Worm (Caenorhabditis elegans) whole organism, L1 larva: ENCODE results near the gene R53.5.

ENCODE experiments used
- F16B12.6 ChIP-seq: fragments of 150-350 bp; optimal IDR thresholded peaks from 2 replicates; lab custom pipeline; 2014; ENCODE audit warnings: missing biosample characterization, missing genetic modification characterization
- alr-1 ChIP-seq: fragments of 200-800 bp; sonication (Bioruptor generic); optimal IDR thresholded peaks from 2 replicates; lab custom pipeline; 2018; ENCODE audit warnings: borderline replicate concordance, mild to moderate bottlenecking, missing genetic modification characterization, missing compliant biosample characterization
- ama-1 ChIP-seq: fragments of 150-350 bp; optimal IDR thresholded peaks from 2 replicates; lab custom pipeline; 2014
- blmp-1 ChIP-seq: fragments of 150-350 bp; optimal IDR thresholded peaks from 2 replicates; lab custom pipeline; 2014; ENCODE audit warnings: missing biosample characterization, missing genetic modification characterization
- ceh-8 ChIP-seq: fragments of 200-800 bp; sonication (Bioruptor generic); optimal IDR thresholded peaks from 2 replicates; lab custom pipeline; 2018; ENCODE audit warnings: mild to moderate bottlenecking, missing genetic modification characterization, moderate library complexity, missing compliant biosample characterization
- ceh-82 ChIP-seq, 3 experiments: fragments of 150-350 bp in 1 of 3; sonication (generic microtip) in 2 of 3; optimal IDR thresholded peaks; 2 replicates each; lab custom pipeline; 2014 to 2017; ENCODE audit warnings: missing biosample characterization in 3 of 3, missing genetic modification characterization in 3 of 3
- ceh-88 ChIP-seq: fragments of 200-800 bp; sonication (Bioruptor generic); IDR thresholded peaks from 2 replicates; pipeline ENCODE4 v1.3.6; 2022; ENCODE audit warnings: missing genetic modification characterization, missing compliant biosample characterization
- ceh-90 ChIP-seq: sonication (generic microtip); optimal IDR thresholded peaks from 2 replicates; lab custom pipeline; 2016; ENCODE audit warnings: missing genetic modification characterization, missing compliant biosample characterization
- dpl-1 ChIP-seq, 3 experiments: fragments of 150-350 bp in 2 of 3; sonication (generic microtip) in 1 of 3; optimal IDR thresholded peaks; 2 replicates each; lab custom pipeline; 2014 to 2017; ENCODE audit warnings: missing biosample characterization in 3 of 3, missing genetic modification characterization in 3 of 3, missing genetic modification reagents in 3 of 3
- efl-1 ChIP-seq, 4 experiments: fragments of 150-350 bp; optimal IDR thresholded peaks in 3 of 4; peaks in 1 of 4; 1 replicate in 1 of 4; 2 replicates in 3 of 4; lab custom pipeline; 2014; ENCODE audit warnings: missing biosample characterization in 2 of 4, missing genetic modification characterization in 2 of 4, missing genetic modification reagents in 2 of 4
- elt-2 ChIP-seq: sonication (generic microtip); optimal IDR thresholded peaks from 2 replicates; lab custom pipeline; 2016; ENCODE audit warnings: missing genetic modification characterization, mild to moderate bottlenecking, inconsistent platforms, missing compliant biosample characterization, missing genetic modification reagents
- elt-3 ChIP-seq, 6 experiments: fragments of 150-350 bp in 1 of 6; sonication (generic microtip); optimal IDR thresholded peaks; 2 replicates each; lab custom pipeline; 2017 to 2018; ENCODE audit warnings: missing biosample characterization in 6 of 6, missing genetic modification characterization in 6 of 6, inconsistent platforms in 1 of 6
- ets-5 ChIP-seq: fragments of 200-800 bp; sonication (Bioruptor generic); IDR thresholded peaks from 2 replicates; pipeline ENCODE4 v1.3.6; 2022; ENCODE audit warnings: missing genetic modification characterization, missing compliant biosample characterization
- fkh-10 ChIP-seq: sonication (generic microtip); optimal IDR thresholded peaks from 2 replicates; lab custom pipeline; 2017; ENCODE audit warnings: missing biosample characterization, missing genetic modification reagents, missing genetic modification characterization
- fkh-8 ChIP-seq: sonication (generic microtip); optimal IDR thresholded peaks from 2 replicates; lab custom pipeline; 2016; ENCODE audit warnings: mild to moderate bottlenecking, missing genetic modification characterization, missing compliant biosample characterization
- grh-1 ChIP-seq: fragments of 200-800 bp; sonication (Bioruptor generic); IDR thresholded peaks from 2 replicates; pipeline ENCODE4 v1.3.6; 2022; ENCODE audit warnings: missing genetic modification reagents, missing genetic modification characterization, missing compliant biosample characterization
- hlh-17 ChIP-seq: fragments of 200-800 bp; sonication (Bioruptor generic); optimal IDR thresholded peaks from 2 replicates; lab custom pipeline; 2018; ENCODE audit warnings: missing genetic modification characterization, mild to moderate bottlenecking, missing compliant biosample characterization, moderate library complexity, borderline replicate concordance
- hlh-4 ChIP-seq: sonication (generic microtip); optimal IDR thresholded peaks from 2 replicates; lab custom pipeline; 2016; ENCODE audit warnings: mild to moderate bottlenecking, missing genetic modification characterization, missing compliant biosample characterization
- irx-1 ChIP-seq: sonication (generic microtip); optimal IDR thresholded peaks from 2 replicates; lab custom pipeline; 2016; ENCODE audit warnings: missing genetic modification characterization, missing compliant biosample characterization
- jun-1 ChIP-seq: fragments of 150-350 bp; optimal IDR thresholded peaks from 2 replicates; lab custom pipeline; 2014; ENCODE audit warnings: missing biosample characterization, missing genetic modification reagents, missing genetic modification characterization
- lin-13 ChIP-seq: fragments of 150-350 bp; optimal IDR thresholded peaks from 2 replicates; lab custom pipeline; 2014; ENCODE audit warnings: missing biosample characterization, missing genetic modification reagents, missing genetic modification characterization
- lin-35 ChIP-seq, 2 experiments: fragments of 150-350 bp; optimal IDR thresholded peaks; 2 replicates each; lab custom pipeline; 2014; ENCODE audit warnings: missing biosample characterization in 2 of 2, missing genetic modification characterization in 2 of 2, missing genetic modification reagents in 2 of 2
- lin-39 ChIP-seq: fragments of 150-350 bp; optimal IDR thresholded peaks from 2 replicates; lab custom pipeline; 2014; ENCODE audit warnings: missing biosample characterization, missing genetic modification reagents, missing genetic modification characterization
- lsy-2 ChIP-seq, 2 experiments: fragments of 150-350 bp; optimal IDR thresholded peaks; 2 replicates each; lab custom pipeline; 2014; ENCODE audit warnings: missing biosample characterization in 2 of 2, missing genetic modification characterization in 2 of 2
- mep-1 ChIP-seq: fragments of 150-350 bp; optimal IDR thresholded peaks from 2 replicates; lab custom pipeline; 2014; ENCODE audit warnings: missing biosample characterization, missing genetic modification characterization
- nhr-11 ChIP-seq: fragments of 150-350 bp; optimal IDR thresholded peaks from 2 replicates; lab custom pipeline; 2014; ENCODE audit warnings: missing biosample characterization, missing genetic modification characterization
- nhr-20 ChIP-seq: sonication (generic microtip); optimal IDR thresholded peaks from 2 replicates; lab custom pipeline; 2016; ENCODE audit warnings: mild to moderate bottlenecking, missing genetic modification characterization, missing compliant biosample characterization
- nhr-237 ChIP-seq: fragments of 150-350 bp; optimal IDR thresholded peaks from 2 replicates; lab custom pipeline; 2014; ENCODE audit warnings: missing biosample characterization, missing genetic modification characterization
- nhr-28 ChIP-seq: fragments of 150-350 bp; optimal IDR thresholded peaks from 2 replicates; lab custom pipeline; 2014; ENCODE audit warnings: missing biosample characterization, missing genetic modification characterization
- nhr-71 ChIP-seq: sonication (generic microtip); optimal IDR thresholded peaks from 2 replicates; lab custom pipeline; 2016; ENCODE audit warnings: mild to moderate bottlenecking, missing genetic modification characterization, moderate library complexity, missing compliant biosample characterization
- nhr-76 ChIP-seq: sonication (generic microtip); optimal IDR thresholded peaks from 2 replicates; lab custom pipeline; 2017; ENCODE audit warnings: missing biosample characterization, missing genetic modification characterization
- nhr-77 ChIP-seq: fragments of 150-350 bp; optimal IDR thresholded peaks from 2 replicates; lab custom pipeline; 2014; ENCODE audit warnings: missing biosample characterization, missing genetic modification characterization
- nhr-84 ChIP-seq: sonication (generic microtip); optimal IDR thresholded peaks from 2 replicates; lab custom pipeline; 2017; ENCODE audit warnings: missing biosample characterization, missing genetic modification characterization
- pax-3 ChIP-seq: fragments of 200-800 bp; sonication (Bioruptor generic); optimal IDR thresholded peaks from 2 replicates; lab custom pipeline; 2018; ENCODE audit warnings: mild to moderate bottlenecking, missing genetic modification characterization, moderate library complexity, missing compliant biosample characterization
- pqm-1 ChIP-seq: sonication (generic microtip); optimal IDR thresholded peaks from 3 replicates; lab custom pipeline; 2017; ENCODE audit warnings: missing biosample characterization, missing genetic modification characterization
- rnt-1 ChIP-seq: sonication (generic microtip); optimal IDR thresholded peaks from 2 replicates; lab custom pipeline; 2016; ENCODE audit warnings: mild to moderate bottlenecking, missing genetic modification characterization, moderate library complexity, missing compliant biosample characterization
- skn-1 ChIP-seq: fragments of 150-350 bp; optimal IDR thresholded peaks from 2 replicates; lab custom pipeline; 2014; ENCODE audit warnings: missing biosample characterization, missing genetic modification characterization
- snu-23 ChIP-seq: sonication (generic microtip); optimal IDR thresholded peaks from 2 replicates; lab custom pipeline; 2016; ENCODE audit warnings: missing genetic modification characterization, missing compliant biosample characterization
- sox-4 ChIP-seq: sonication (generic microtip); optimal IDR thresholded peaks from 2 replicates; lab custom pipeline; 2016; ENCODE audit warnings: missing genetic modification characterization, missing compliant biosample characterization
- sptf-1 ChIP-seq: fragments of 150-350 bp; optimal IDR thresholded peaks from 2 replicates; lab custom pipeline; 2014; ENCODE audit warnings: missing biosample characterization, missing genetic modification characterization
- tlp-1 ChIP-seq: fragments of 150-350 bp; optimal IDR thresholded peaks from 2 replicates; lab custom pipeline; 2014; ENCODE audit warnings: missing biosample characterization, missing genetic modification characterization
- unc-130 ChIP-seq: fragments of 150-350 bp; optimal IDR thresholded peaks from 2 replicates; lab custom pipeline; 2017; ENCODE audit warnings: missing biosample characterization, missing genetic modification characterization, inconsistent platforms
- unc-30 ChIP-seq: sonication (generic microtip); optimal IDR thresholded peaks from 2 replicates; lab custom pipeline; 2017; ENCODE audit warnings: missing biosample characterization, missing genetic modification characterization
- unc-62 ChIP-seq: fragments of 150-350 bp; optimal IDR thresholded peaks from 2 replicates; lab custom pipeline; 2014; ENCODE audit warnings: missing biosample characterization, missing genetic modification reagents, missing genetic modification characterization
- unc-86 ChIP-seq: sonication (generic microtip); optimal IDR thresholded peaks from 2 replicates; lab custom pipeline; 2016; ENCODE audit warnings: missing genetic modification characterization, missing compliant biosample characterization
- unc-98 ChIP-seq: fragments of 200-800 bp; sonication (Bioruptor generic); IDR thresholded peaks from 2 replicates; pipeline ENCODE4 v1.3.6; 2022; ENCODE audit warnings: missing genetic modification characterization, missing compliant biosample characterization
- xbp-1 ChIP-seq: sonication (generic microtip); optimal IDR thresholded peaks from 2 replicates; lab custom pipeline; 2016; ENCODE audit warnings: missing genetic modification characterization, missing compliant biosample characterization
- zip-4 ChIP-seq: fragments of 200-800 bp; sonication (Bioruptor generic); optimal IDR thresholded peaks from 2 replicates; lab custom pipeline; 2018; ENCODE audit warnings: mild to moderate bottlenecking, missing genetic modification characterization, moderate library complexity, missing compliant biosample characterization
- ztf-4 ChIP-seq: fragments of 150-350 bp; optimal IDR thresholded peaks from 2 replicates; lab custom pipeline; 2014; ENCODE audit warnings: missing biosample characterization, missing genetic modification characterization

Gene R53.5

ce11 chrII:9933947-9934383 lies 36.3 kb downstream of the R53.5 start (continued):
- peak; percentile 24 for TF ChIP-seq hlh-17
- peak; percentile 54 for TF ChIP-seq rnt-1 (tag; lab: Kevin White, UChicago)
- no peak for TF ChIP-seq nhr-77 (tag; lab: Kevin White, UChicago)
- TF ChIP-seq ceh-88 (GFP tag; lab: Robert Waterston, UW): no peak
- TF ChIP-seq fkh-10 (GFP tag; lab: Kevin White, UChicago): no peak
- no peak for TF ChIP-seq lin-39 (tag; lab: Kevin White, UChicago)
- TF ChIP-seq unc-62 (GFP tag; lab: Kevin White, UChicago): no peak
- TF ChIP-seq irx-1 (tag; lab: Kevin White, UChicago): no peak
- no peak for TF ChIP-seq zip-4 (GFP tag; lab: Kevin White, UChicago)
- no peak for TF ChIP-seq elt-3 (tag; optimal IDR thresholded peaks at IDR 0.05; lab: Kevin White, UChicago)
- peak; percentile 48 for TF ChIP-seq snu-23
- TF ChIP-seq F16B12.6 (tag; lab: Kevin White, UChicago): no peak
- no peak for TF ChIP-seq lin-13 (GFP tag; lab: Kevin White, UChicago)
- no peak for TF ChIP-seq efl-1 (optimal IDR thresholded peaks at IDR 0.05; lab: Kevin White, UChicago)
- TF ChIP-seq efl-1 (GFP tag; optimal IDR thresholded peaks at IDR 0.05 in 1 of 2; lab: Kevin White, UChicago): peak in 1 of 2 experiments; percentile 88
- no peak for TF ChIP-seq nhr-28 (tag; lab: Kevin White, UChicago)
- TF ChIP-seq nhr-71 (tag; lab: Kevin White, UChicago): peak; percentile 42
- TF ChIP-seq nhr-237: no peak
- no peak for TF ChIP-seq tlp-1
- TF ChIP-seq grh-1 (GFP tag; lab: Robert Waterston, UW): no peak
- TF ChIP-seq pqm-1 (tag; lab: Kevin White, UChicago): no peak
- TF ChIP-seq elt-2 (tag; lab: Kevin White, UChicago): no peak
- no peak for TF ChIP-seq skn-1 (tag; lab: Kevin White, UChicago)
- TF ChIP-seq ama-1 (lab: Kevin White, UChicago): peak; percentile 77
- TF ChIP-seq ceh-82 (tag; optimal IDR thresholded peaks at IDR 0.05; lab: Kevin White, UChicago): no peak
- TF ChIP-seq fkh-8 (tag; lab: Kevin White, UChicago): no peak
- TF ChIP-seq xbp-1 (tag; lab: Kevin White, UChicago): no peak
- no peak for TF ChIP-seq ceh-8 (GFP tag; lab: Kevin White, UChicago)
- no peak for TF ChIP-seq hlh-4 (tag; lab: Kevin White, UChicago)
- no peak for TF ChIP-seq alr-1 (tag; lab: Kevin White, UChicago)

DNA sequence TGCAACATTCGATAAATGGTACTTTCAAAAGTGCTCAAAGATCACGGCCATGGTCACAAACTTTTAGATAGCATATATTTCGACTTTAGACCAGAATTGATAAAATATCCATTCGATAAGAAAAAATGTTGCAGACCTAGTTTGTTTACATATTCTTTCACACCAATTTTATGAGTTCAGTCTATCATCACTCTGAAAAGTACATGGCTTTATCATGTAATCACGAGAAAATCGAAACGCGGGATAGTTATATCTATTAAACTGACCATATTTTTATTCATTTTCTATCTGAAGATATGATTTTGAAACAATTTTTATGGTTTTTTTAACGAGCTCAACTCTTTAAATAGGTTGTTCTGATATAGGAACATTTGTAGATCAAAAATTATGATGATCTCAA lies 38.8 kb downstream of the R53.5 start, which contains the start of gene pho-11:
Gene pho-11, plus strand, starts transcription at position 374 of the 400 bp plus-strand sequence.
- no peak for TF ChIP-seq nhr-76 (tag; lab: Kevin White, UChicago)
- TF ChIP-seq mep-1 (tag; lab: Kevin White, UChicago): no peak
- no peak for TF ChIP-seq blmp-1 (tag; lab: Kevin White, UChicago)
- TF ChIP-seq ets-5 (GFP tag; lab: Robert Waterston, UW): no peak
- TF ChIP-seq elt-2 (tag; lab: Kevin White, UChicago): peak; percentile 64
- TF ChIP-seq sox-4 (tag; lab: Kevin White, UChicago): no peak

- TF ChIP-seq lsy-2 (tag; optimal IDR thresholded peaks at IDR 0.05; lab: Kevin White, UChicago): peak; percentile 24 to 57
- peak; percentile 60 to 70 for TF ChIP-seq efl-1 (optimal IDR thresholded peaks at IDR 0.05; lab: Kevin White, UChicago)
- peak; percentile 39 to 95 for TF ChIP-seq efl-1 (GFP tag; optimal IDR thresholded peaks at IDR 0.05 in 1 of 2; lab: Kevin White, UChicago)
- TF ChIP-seq lin-35 (GFP tag; optimal IDR thresholded peaks at IDR 0.05; lab: Kevin White, UChicago): peak; percentile 33 to 41
- no peak for TF ChIP-seq tlp-1
- no peak for TF ChIP-seq ama-1 (lab: Kevin White, UChicago)
- TF ChIP-seq unc-130 (tag; lab: Kevin White, UChicago): no peak
- no peak for TF ChIP-seq sptf-1 (tag; lab: Kevin White, UChicago)
- TF ChIP-seq pax-3 (tag; lab: Kevin White, UChicago): peak; percentile 41
- no peak for TF ChIP-seq unc-30 (tag; lab: Kevin White, UChicago)
- TF ChIP-seq nhr-84 (tag; lab: Kevin White, UChicago): no peak
- no peak for TF ChIP-seq nhr-237
- TF ChIP-seq dpl-1 (GFP tag; optimal IDR thresholded peaks at IDR 0.05; lab: Kevin White, UChicago): peak; percentile 25 to 45 (median 37)
- TF ChIP-seq sox-4 (tag; lab: Kevin White, UChicago): no peak
- no peak for TF ChIP-seq fkh-10 (GFP tag; lab: Kevin White, UChicago)
- peak; percentile 55; the same call in 1 of the 2 replicates for TF ChIP-seq unc-98
- peak; percentile 18 for TF ChIP-seq jun-1 (tag; lab: Kevin White, UChicago)
- peak; percentile 59 for TF ChIP-seq snu-23
- TF ChIP-seq blmp-1 (tag; lab: Kevin White, UChicago): no peak
- no peak for TF ChIP-seq ztf-4 (tag; lab: Kevin White, UChicago)
- peak; percentile 51 for TF ChIP-seq unc-86 (tag; lab: Kevin White, UChicago)
- peak; percentile 68 for TF ChIP-seq ceh-90
- peak; percentile 46 for TF ChIP-seq nhr-20 (tag; lab: Kevin White, UChicago)
- TF ChIP-seq nhr-11 (tag; lab: Kevin White, UChicago): peak; percentile 23
Observed at ce11 chrII:9931012-9931411, 39.3 kb downstream of the R53.5 start.
